Fruit fly (Drosophila melanogaster) whole organism: Measurements from ENCODE around the gene rdo.

ENCODE experiments used
- CG8478 ChIP-seq: fragments of >200 bp; optimal IDR thresholded peaks from 2 replicates; lab custom pipeline; 2018; ENCODE audit warnings: inconsistent platforms
- Dll ChIP-seq: fragments of >200 bp; optimal IDR thresholded peaks from 2 replicates; lab custom pipeline; 2017
- EcR ChIP-seq, 2 experiments: fragments of >200 bp; optimal IDR thresholded peaks; 2 replicates each; lab custom pipeline; 2017; ENCODE audit warnings: missing biosample characterization in 2 of 2, missing genetic modification characterization in 2 of 2, missing genetic modification reagents in 2 of 2
- pan ChIP-seq: fragments of >200 bp; optimal IDR thresholded peaks from 2 replicates; lab custom pipeline; 2017
- psq ChIP-seq: fragments of >200 bp; optimal IDR thresholded peaks from 2 replicates; lab custom pipeline; 2017
- usp ChIP-seq: fragments of >200 bp; optimal IDR thresholded peaks from 2 replicates; lab custom pipeline; 2017; ENCODE audit warnings: missing biosample characterization, missing genetic modification characterization, mixed read lengths

The rdo gene

DNA sequence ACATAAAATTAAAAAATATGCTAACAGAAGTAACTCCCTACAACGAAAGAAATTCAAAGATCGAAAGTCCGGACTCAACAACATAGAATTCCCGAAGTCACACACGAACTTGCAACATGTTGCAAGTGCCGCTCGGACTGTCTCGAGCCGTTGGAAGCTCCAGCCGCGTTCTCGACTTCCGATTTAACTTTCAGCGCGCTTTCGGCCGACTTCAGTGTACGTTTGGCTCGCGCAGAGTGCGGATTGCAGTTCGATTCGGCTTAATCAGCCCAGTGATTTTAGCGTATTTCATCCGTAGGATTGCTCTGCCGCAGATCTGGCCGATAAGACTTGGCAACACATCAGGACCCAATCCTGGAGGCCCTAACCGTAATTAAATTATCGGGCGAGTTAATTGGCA, at the start of gene rdo:
TSS of gene rdo (plus strand) at position 213 of the 400 bp plus-strand sequence.
- no peak for TF ChIP-seq usp (GFP tag; lab: Kevin White, UChicago)
- no peak for TF ChIP-seq Dll
- TF ChIP-seq pan (lab: Kevin White, UChicago) = no peak
- no peak for TF ChIP-seq CG8478 (lab: Kevin White, UChicago)
- TF ChIP-seq EcR (GFP tag; optimal IDR thresholded peaks at IDR 0.05; lab: Kevin White, UChicago) = no peak
- TF ChIP-seq psq = no peak

DNA sequence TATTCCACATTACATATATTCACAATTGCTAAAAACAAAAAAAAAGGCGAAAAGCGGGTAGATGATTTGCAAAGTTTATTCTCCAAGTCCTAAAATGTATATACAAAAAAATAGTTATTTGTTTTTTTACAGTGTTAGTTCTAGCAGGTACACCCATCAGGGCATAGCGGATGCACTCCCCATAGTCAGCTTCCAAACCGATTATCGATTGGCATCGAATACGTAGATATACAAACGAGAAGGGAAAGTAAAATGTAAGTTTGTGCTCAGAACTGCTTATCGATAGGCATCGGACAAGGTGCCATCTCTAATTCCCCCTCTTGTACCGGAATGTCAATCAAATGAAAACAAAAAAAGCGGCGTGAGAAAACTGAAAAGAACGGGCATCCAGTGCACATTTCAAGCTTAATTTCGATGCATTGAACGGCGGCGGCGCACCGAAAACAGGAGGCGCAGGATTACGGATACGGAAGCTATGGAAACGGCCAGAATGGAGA, 49.1 kb upstream of the rdo start, which contains the start of gene CG5674:
TSS of gene CG5674 (plus strand) at position 309 of the 497 bp plus-strand sequence.
- TF ChIP-seq Dll (no peak), usp (GFP tag; lab: Kevin White, UChicago) (no peak), CG8478 (lab: Kevin White, UChicago) (no peak), pan (lab: Kevin White, UChicago) (no peak), psq (no peak), EcR (GFP tag; optimal IDR thresholded peaks at IDR 0.05; lab: Kevin White, UChicago) (no peak)

DNA sequence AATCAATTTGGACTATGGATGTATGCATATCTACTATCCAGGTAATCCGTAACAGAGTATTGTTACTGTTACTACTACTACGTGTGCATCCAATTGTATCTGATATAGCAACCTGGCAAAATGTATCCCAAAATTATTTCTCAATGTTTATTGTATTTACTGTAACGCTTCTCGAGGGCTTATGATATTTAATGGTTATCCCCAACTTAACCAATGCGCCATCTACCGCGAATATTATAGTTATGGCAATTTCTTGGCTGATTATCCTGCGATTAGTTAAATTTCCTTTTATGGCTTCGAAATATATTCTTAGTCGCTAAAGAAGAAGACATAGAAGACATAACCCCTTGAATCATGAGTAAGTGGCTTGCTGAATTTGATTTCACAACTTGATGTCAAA, 48.5 kb upstream of the rdo start:
- TF ChIP-seq CG8478 (lab: Kevin White, UChicago) = no peak
- no peak for TF ChIP-seq pan (lab: Kevin White, UChicago)
- TF ChIP-seq psq = no peak
- TF ChIP-seq EcR (GFP tag; optimal IDR thresholded peaks at IDR 0.05; lab: Kevin White, UChicago) = no peak
- no peak for TF ChIP-seq Dll
- TF ChIP-seq usp (GFP tag; lab: Kevin White, UChicago) = no peak

DNA sequence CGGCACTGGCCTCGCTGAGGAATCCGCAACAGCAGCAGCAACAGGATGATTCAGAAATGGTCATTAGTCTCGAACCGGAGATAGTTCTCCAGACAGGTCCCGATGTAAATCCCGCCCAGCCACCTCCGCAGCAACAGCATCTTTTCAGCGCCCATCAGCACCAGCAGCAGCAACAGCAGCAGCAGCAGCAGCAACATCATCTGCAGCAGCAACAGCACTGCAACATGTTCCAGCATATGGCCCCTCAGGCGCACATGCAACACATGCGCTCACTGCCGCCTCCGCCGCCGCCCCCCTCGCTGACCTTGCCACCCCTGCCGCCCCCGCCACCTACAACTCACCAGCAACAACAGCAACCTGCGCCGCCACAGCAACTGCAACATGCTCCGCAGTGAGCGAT, 39.2 kb upstream of the rdo start:
- no peak for TF ChIP-seq EcR (GFP tag; optimal IDR thresholded peaks at IDR 0.05; lab: Kevin White, UChicago)
- no peak for TF ChIP-seq pan (lab: Kevin White, UChicago)
- no peak for TF ChIP-seq psq
- TF ChIP-seq Dll = no peak
- TF ChIP-seq CG8478 (lab: Kevin White, UChicago) = no peak
- no peak for TF ChIP-seq usp (GFP tag; lab: Kevin White, UChicago)

DNA sequence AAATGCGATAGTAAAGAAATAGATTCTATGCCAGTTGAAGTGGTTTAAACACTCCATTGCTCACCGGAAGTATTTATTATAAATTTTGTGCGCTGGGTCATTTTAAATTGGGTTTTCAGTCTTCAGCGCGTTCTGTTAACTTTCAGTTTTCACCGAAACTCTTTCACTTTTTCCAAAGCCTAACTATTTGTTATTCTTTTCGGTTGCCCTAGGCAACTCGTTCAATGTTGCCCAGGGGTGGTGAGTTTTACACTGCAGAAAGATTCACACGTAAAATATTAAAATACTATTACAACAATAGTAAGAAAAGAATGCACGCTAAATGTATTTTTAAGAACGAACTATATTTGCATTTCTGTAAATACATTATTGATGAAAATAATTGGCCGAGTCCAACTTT, 29.8 kb upstream of the rdo start, which contains the start of gene btv:
TSS of gene btv (minus strand) at position 101 of the 400 bp plus-strand sequence.
- TF ChIP-seq pan (lab: Kevin White, UChicago) (no peak), EcR (GFP tag; optimal IDR thresholded peaks at IDR 0.05; lab: Kevin White, UChicago) (no peak), usp (GFP tag; lab: Kevin White, UChicago) (no peak), Dll (no peak), psq (no peak), CG8478 (lab: Kevin White, UChicago) (no peak)

DNA sequence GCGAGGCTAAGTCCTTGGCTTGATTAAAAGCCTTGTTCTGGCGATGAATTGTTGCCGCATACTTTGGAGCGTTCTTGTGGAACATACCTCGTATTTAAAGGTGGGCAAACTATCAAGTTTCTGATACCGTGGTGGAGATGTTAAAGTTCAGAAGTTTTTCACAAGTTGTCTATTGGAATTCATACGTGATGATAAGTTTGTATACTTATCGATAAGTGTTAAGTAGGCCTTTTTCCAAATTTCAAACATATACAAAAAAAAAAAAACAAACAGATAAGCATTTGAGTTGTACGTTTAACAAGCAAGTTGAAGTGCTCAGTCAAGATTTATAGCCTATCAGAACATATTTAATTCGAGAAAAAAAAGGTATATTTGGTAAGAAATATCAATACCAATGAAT, 26.1 kb upstream of the rdo start, which contains the start of gene CG5681:
TSS of gene CG5681 (plus strand) at position 301 of the 400 bp plus-strand sequence.
- TF ChIP-seq EcR (GFP tag; optimal IDR thresholded peaks at IDR 0.05; lab: Kevin White, UChicago) (no peak), usp (GFP tag; lab: Kevin White, UChicago) (no peak), CG8478 (lab: Kevin White, UChicago) (no peak), psq (no peak), pan (lab: Kevin White, UChicago) (no peak), Dll (no peak)

DNA sequence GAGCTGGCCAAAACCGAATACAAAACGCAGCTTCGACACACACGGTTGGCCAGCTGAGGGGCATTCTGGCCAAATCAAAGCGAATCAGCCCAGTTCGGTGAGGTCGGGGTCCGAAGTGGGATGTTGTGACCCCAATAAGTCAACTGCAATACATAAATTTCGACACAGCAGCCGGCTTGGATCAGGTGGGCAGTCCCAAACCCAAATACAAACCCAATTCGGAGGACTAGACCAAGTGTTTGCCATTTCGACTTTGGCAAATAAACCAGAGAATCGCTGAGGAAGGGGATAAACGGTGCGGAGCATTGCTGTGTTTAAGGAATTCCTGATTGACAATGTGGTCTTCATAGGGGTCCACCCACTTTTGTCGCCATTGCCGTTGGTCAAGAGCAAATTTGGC, 23.2 kb upstream of the rdo start:
- no peak for TF ChIP-seq usp (GFP tag; lab: Kevin White, UChicago)
- no peak for TF ChIP-seq Dll
- TF ChIP-seq psq = no peak
- no peak for TF ChIP-seq EcR (GFP tag; optimal IDR thresholded peaks at IDR 0.05; lab: Kevin White, UChicago)
- no peak for TF ChIP-seq CG8478 (lab: Kevin White, UChicago)
- TF ChIP-seq pan (lab: Kevin White, UChicago) = no peak

DNA sequence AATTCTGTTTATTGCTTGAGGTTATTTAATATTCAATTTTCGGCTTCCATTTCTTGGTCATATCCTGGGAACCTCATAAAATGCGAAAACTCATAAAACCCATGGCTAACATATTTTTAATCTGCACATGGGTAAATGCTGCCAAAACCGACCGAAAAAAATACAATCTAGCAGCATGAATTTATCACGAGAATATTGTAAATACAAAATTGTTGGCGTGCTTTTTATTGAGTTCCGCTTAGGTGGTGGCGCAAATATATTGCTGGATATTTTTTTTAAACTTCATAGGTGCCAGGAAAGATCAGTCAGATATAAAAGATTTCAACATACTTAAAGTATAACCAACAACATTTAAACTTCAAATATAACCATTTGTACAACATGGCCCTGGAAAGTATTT, 22.1 kb upstream of the rdo start, which contains the start of gene Prosbeta5R2:
TSS of gene Prosbeta5R2 (plus strand) at position 301 of the 400 bp plus-strand sequence.
- TF ChIP-seq usp (GFP tag; lab: Kevin White, UChicago) (no peak), EcR (GFP tag; optimal IDR thresholded peaks at IDR 0.05; lab: Kevin White, UChicago) (no peak), pan (lab: Kevin White, UChicago) (no peak), psq (no peak), Dll (no peak), CG8478 (lab: Kevin White, UChicago) (no peak)

DNA sequence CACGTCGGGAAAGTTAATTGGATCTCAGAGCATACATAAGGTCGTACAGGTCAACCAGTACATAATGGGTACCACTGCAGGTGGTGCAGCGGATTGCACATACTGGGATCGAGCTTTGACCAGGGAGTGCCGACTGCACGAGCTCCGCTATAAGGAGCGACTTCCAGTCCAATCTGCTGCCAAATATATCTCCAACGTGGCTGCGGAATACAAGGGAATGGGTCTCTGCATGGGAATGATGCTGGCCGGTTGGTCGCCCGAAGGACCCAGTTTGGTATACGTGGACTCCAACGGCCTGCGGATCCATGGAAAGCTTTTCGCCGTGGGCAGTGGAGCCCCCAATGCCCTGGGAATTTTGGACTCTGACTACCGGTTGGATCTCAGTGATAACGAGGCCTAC, 21.4 kb upstream of the rdo start:
- no peak for TF ChIP-seq EcR (GFP tag; optimal IDR thresholded peaks at IDR 0.05; lab: Kevin White, UChicago)
- TF ChIP-seq CG8478 (lab: Kevin White, UChicago) = no peak
- TF ChIP-seq Dll = no peak
- TF ChIP-seq psq = no peak
- TF ChIP-seq usp (GFP tag; lab: Kevin White, UChicago) = no peak
- no peak for TF ChIP-seq pan (lab: Kevin White, UChicago)

DNA sequence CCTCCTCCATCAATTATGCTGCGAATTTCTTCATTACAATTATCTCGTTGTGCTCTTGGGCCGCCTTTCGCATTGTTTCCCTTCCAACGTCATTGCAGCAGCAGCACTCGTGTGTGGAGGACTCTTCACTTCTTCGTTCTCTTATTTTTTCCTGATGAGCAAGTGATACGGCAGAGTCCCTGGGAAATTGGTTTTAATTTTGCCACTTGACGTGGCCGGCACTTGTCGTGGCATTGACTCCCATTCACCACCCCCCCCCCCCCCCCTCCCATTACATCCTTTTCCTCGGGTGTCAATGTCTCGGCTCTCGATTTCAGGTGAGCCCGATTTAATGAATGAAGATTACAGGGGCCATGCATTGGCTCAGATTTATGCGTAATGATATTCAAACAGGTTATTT, 10.0 kb upstream of the rdo start:
- peak; percentile 49 for TF ChIP-seq Dll
- no peak for TF ChIP-seq EcR (GFP tag; optimal IDR thresholded peaks at IDR 0.05; lab: Kevin White, UChicago)

DNA sequence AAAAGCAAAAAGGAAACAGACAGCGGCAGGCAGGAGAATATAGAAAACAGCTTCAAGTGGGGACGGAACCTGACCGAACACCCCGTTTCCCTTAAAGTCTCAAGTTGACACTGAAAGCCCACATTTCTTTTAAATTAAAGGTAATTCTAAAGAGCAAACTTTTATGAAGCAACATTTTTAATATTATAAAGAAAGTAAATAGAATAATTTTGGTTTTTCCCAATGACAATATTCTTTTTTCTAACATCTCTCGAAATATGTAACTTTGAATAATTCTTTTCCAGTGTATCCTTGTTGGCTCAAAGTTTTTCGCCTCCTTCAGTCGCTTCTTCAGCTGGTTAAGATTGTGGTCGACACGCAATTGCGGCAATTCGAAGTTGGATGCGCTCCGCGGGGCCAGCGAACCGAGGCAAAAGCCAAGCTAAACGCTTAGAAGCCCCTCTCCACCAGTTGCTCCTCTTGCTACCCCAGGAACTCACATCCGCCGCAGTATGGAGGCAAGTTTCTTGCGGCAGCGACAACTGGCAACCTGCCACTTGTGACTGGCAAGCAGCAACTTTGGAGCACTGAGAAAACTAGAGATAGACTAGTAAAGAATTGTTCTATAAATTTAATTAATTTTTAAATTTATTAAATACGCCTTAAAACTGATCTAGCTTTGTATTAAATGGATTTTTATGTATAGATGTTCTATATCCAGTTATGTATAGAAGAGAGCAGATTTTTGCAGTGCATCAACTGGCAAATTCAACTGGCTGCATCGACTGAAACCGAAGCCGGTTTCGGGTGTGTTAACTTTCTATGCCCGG, 8.9 kb upstream of the rdo start:
- TF ChIP-seq EcR (GFP tag; optimal IDR thresholded peaks at IDR 0.05; lab: Kevin White, UChicago) = peak in 1 of 2 experiments; percentile 43
- TF ChIP-seq CG8478 (lab: Kevin White, UChicago) = no peak
- TF ChIP-seq pan (lab: Kevin White, UChicago) = no peak
- TF ChIP-seq usp (GFP tag; lab: Kevin White, UChicago) = no peak
- no peak for TF ChIP-seq psq
- no peak for TF ChIP-seq Dll

DNA sequence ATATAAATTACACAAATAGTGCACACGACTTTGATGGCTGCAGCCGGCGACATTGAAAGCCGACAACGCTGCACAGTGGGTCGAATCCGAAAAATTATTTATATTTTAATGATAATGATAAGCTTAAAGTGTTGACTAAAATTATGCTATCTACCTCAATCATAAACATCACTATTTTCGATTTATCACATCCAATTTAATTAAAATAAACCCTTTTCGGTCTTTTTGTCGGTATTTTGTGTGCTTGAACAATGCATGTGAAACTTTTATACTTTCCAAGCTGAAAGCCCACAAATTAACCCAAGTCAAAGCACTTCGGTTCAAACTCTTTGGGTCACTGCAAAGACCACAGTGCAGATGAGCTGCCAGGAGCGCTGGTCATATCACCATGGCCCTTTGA, 6.7 kb upstream of the rdo start:
- TF ChIP-seq psq (no peak), pan (lab: Kevin White, UChicago) (no peak), EcR (GFP tag; optimal IDR thresholded peaks at IDR 0.05; lab: Kevin White, UChicago) (no peak), Dll (no peak), usp (GFP tag; lab: Kevin White, UChicago) (no peak), CG8478 (lab: Kevin White, UChicago) (no peak)
